Worm (Caenorhabditis elegans): ENCODE results near the gene ergi-2.

The ergi-2 gene

DNA sequence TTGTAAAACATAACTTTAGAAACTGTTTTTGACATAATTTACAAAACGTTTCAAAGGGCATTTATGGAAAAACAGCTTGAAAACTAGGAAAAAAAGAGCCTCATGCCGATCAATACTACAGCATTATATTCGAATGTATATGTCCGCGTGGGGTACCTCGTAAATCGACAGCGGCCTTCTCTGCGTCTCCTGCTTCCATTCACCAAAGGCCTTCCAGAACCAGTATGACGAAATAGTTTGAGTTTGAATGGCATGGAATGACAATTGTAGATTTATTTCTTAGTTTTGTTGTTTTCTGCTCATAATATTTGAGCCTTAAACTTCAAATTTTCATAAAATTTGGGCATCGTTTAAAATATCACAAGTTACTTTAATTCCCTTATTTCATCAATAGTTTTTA lies 38.3 kb upstream of the ergi-2 start:
- TF ChIP-seq nhr-47 (tag; optimal IDR thresholded peaks at IDR 0.05) = no peak
- no peak for TF ChIP-seq irx-1 (tag; optimal IDR thresholded peaks at IDR 0.05)
- TF ChIP-seq unc-62 (GFP tag; optimal IDR thresholded peaks at IDR 0.05) = no peak
- no peak for TF ChIP-seq unc-30 (tag; optimal IDR thresholded peaks at IDR 0.05)
- no peak for TF ChIP-seq mab-9 (GFP tag; IDR thresholded peaks at IDR 0.05)
- TF ChIP-seq jun-1 (tag; optimal IDR thresholded peaks at IDR 0.05) = no peak
- peak; percentile 1 for TF ChIP-seq mep-1 (tag; optimal IDR thresholded peaks at IDR 0.05)
- no peak for TF ChIP-seq nhr-28 (tag; optimal IDR thresholded peaks at IDR 0.05)
- TF ChIP-seq hlh-4 (tag; optimal IDR thresholded peaks at IDR 0.05) = no peak
- TF ChIP-seq isw-1 (GFP tag; IDR thresholded peaks at IDR 0.05) = no peak
- TF ChIP-seq zag-1 (tag; optimal IDR thresholded peaks at IDR 0.05) = no peak
- no peak for TF ChIP-seq xbp-1 (tag; optimal IDR thresholded peaks at IDR 0.05)
- no peak for TF ChIP-seq elt-2 (tag; optimal IDR thresholded peaks at IDR 0.05)
- TF ChIP-seq F16B12.6 (tag; optimal IDR thresholded peaks at IDR 0.05) = no peak
- TF ChIP-seq rnt-1 (tag; optimal IDR thresholded peaks at IDR 0.05) = peak; percentile 9
- no peak for TF ChIP-seq ceh-63 (GFP tag; optimal IDR thresholded peaks at IDR 0.05)
- TF ChIP-seq ceh-82 (tag; optimal IDR thresholded peaks at IDR 0.05) = peak in 1 of 3 experiments; percentile 1
- no peak for TF ChIP-seq nhr-76 (tag; optimal IDR thresholded peaks at IDR 0.05)
- TF ChIP-seq sup-37 (GFP tag; optimal IDR thresholded peaks at IDR 0.05) = no peak
- TF ChIP-seq zip-4 (GFP tag; optimal IDR thresholded peaks at IDR 0.05) = peak; percentile 13
- TF ChIP-seq egl-13 (tag; optimal IDR thresholded peaks at IDR 0.05) = no peak
- TF ChIP-seq vab-15 (tag; optimal IDR thresholded peaks at IDR 0.05) = no peak
- TF ChIP-seq skn-1 (tag; optimal IDR thresholded peaks at IDR 0.05) = peak; percentile 49
- TF ChIP-seq nhr-71 (tag; optimal IDR thresholded peaks at IDR 0.05) = peak; percentile 15
- peak; percentile 47 for TF ChIP-seq lin-14 (GFP tag; optimal IDR thresholded peaks at IDR 0.05)

DNA sequence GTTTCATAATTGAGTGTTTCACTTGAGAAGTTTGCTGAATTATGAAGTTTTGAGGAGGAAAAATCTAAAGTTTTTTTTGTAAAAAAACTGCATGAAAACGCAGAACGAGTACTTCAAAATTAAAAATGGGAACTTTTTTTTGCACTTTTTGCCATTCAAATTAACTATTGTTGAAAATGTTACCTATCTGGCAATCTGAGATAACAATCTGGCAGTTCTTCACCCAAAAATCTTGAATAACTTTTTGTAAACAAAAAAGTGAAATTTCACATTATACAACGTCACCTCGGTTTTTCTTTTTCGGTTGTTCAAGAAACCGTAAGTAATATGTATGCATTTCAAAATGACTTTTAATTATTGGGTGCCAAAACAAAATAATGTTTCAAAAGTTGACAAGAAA lies 35.4 kb upstream of the ergi-2 start:
- no peak for TF ChIP-seq ceh-90 (tag; optimal IDR thresholded peaks at IDR 0.05)
- no peak for TF ChIP-seq lin-13 (GFP tag; optimal IDR thresholded peaks at IDR 0.05)
- no peak for TF ChIP-seq fkh-10 (GFP tag; optimal IDR thresholded peaks at IDR 0.05)
- TF ChIP-seq blmp-1 (tag; optimal IDR thresholded peaks at IDR 0.05) = peak; percentile 23
- no peak for TF ChIP-seq fos-1 (tag; optimal IDR thresholded peaks at IDR 0.05)
- TF ChIP-seq ets-5 (GFP tag; IDR thresholded peaks at IDR 0.05) = no peak
- no peak for TF ChIP-seq elt-2 (tag; optimal IDR thresholded peaks at IDR 0.05)
- no peak for TF ChIP-seq zip-4 (GFP tag; optimal IDR thresholded peaks at IDR 0.05)
- no peak for TF ChIP-seq jun-1 (tag; optimal IDR thresholded peaks at IDR 0.05)
- no peak for TF ChIP-seq dsc-1 (tag; optimal IDR thresholded peaks at IDR 0.05)
- TF ChIP-seq swsn-7 (tag; optimal IDR thresholded peaks at IDR 0.05) = no peak
- TF ChIP-seq nhr-85 (tag) = peak; percentile 64
- no peak for TF ChIP-seq efl-3 (GFP tag; optimal IDR thresholded peaks at IDR 0.05)
- TF ChIP-seq zag-1 (tag; optimal IDR thresholded peaks at IDR 0.05) = no peak
- peak; percentile 31 for TF ChIP-seq lin-14 (GFP tag; optimal IDR thresholded peaks at IDR 0.05)

DNA sequence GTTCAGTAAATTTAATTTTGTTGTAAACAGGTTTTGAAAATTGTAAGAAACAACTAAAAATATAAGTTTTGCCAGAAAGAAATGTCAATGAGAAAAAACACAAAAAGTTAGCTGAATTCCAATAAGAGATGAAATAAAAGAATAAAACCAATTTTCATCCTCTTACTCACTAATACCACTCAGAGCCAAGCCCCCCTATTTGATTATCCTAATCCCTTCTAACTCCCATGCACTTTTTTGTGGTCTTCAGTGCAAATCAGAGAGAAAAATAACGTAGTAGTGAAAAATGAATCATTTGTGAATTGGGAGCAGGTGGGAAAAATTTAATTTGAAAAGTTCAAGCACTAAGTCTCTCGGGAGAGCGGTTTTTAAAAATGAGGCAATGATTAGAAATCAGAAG lies 34.2 kb upstream of the ergi-2 start:
- TF ChIP-seq lir-3 (tag; optimal IDR thresholded peaks at IDR 0.05; ENCODE audit: poor library complexity) (no peak), fkh-8 (tag; optimal IDR thresholded peaks at IDR 0.05) (peak; percentile 9)

DNA sequence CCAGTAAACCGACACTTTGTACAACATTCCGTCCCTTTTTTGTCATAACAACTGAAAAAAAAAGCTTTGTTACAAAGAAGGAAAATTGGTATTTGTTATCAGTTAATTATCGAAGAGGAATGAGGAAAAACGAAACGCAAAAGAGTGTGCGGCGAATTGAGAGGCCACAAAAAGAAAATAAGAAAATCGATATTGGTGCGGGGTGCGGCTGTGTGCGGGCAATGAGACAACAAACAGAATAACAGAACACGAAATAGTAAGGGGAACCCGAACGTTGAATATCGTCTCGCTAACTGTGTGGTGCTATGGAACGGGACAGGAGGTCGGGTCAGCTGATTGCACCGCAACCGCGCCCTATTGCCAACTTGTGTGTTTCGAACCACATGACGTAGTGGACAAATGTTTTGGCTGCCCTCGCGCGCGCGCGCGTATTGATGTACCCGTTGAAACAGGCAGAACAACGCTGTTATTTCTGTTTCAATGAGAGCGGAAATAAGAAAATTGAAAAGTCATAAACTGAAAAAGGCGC lies 33.5 kb upstream of the ergi-2 start, which contains the start of gene C18B12.4:
Gene C18B12.4, minus strand, starts transcription at position 51 of the 529 bp plus-strand sequence.
- TF ChIP-seq swsn-7 (tag; optimal IDR thresholded peaks at IDR 0.05) = peak; percentile 78
- TF ChIP-seq efl-1 (optimal IDR thresholded peaks at IDR 0.05) = peak; percentile 58 to 69
- TF ChIP-seq efl-1 (GFP tag; optimal IDR thresholded peaks at IDR 0.05 in 1 of 2) = peak; percentile 63 to 95
- TF ChIP-seq ceh-63 (GFP tag; optimal IDR thresholded peaks at IDR 0.05) = no peak
- TF ChIP-seq pag-3 (tag; optimal IDR thresholded peaks at IDR 0.05; ENCODE audit: borderline replicate concordance, insufficient read depth) = peak; percentile 74
- peak; percentile 48 for TF ChIP-seq sup-37 (GFP tag; optimal IDR thresholded peaks at IDR 0.05)
- no peak for TF ChIP-seq nhr-12 (tag; optimal IDR thresholded peaks at IDR 0.05)
- no peak for TF ChIP-seq unc-62 (GFP tag; optimal IDR thresholded peaks at IDR 0.05)
- peak; percentile 70 to 82 (median 77) for TF ChIP-seq dpl-1 (GFP tag; optimal IDR thresholded peaks at IDR 0.05)
- no peak for TF ChIP-seq nhr-28 (tag; optimal IDR thresholded peaks at IDR 0.05)
- TF ChIP-seq xbp-1 (tag; optimal IDR thresholded peaks at IDR 0.05) = peak; percentile 79
- TF ChIP-seq aha-1 (tag; optimal IDR thresholded peaks at IDR 0.05) = no peak
- TF ChIP-seq C34B4.2 (tag; optimal IDR thresholded peaks at IDR 0.05) = no peak
- TF ChIP-seq irx-1 (tag; optimal IDR thresholded peaks at IDR 0.05) = peak; percentile 70
- peak; percentile 35 for TF ChIP-seq C04F5.9 (tag; optimal IDR thresholded peaks at IDR 0.05)
- TF ChIP-seq skn-1 (tag; optimal IDR thresholded peaks at IDR 0.05) = peak; percentile 93
- peak; percentile 25 for TF ChIP-seq egl-13 (tag; optimal IDR thresholded peaks at IDR 0.05)
- no peak for TF ChIP-seq lin-39 (tag; optimal IDR thresholded peaks at IDR 0.05)
- no peak for TF ChIP-seq alr-1 (tag; optimal IDR thresholded peaks at IDR 0.05; ENCODE audit: borderline replicate concordance)
- TF ChIP-seq nhr-84 (tag; optimal IDR thresholded peaks at IDR 0.05) = no peak
